Fruit fly (Drosophila melanogaster) whole organism, embryonic: Measurements from ENCODE around the gene CG44329.

ENCODE experiments used
- Blimp-1 ChIP-seq: fragments of 200-800 bp; sonication (Bioruptor generic); optimal IDR thresholded peaks from 3 replicates; lab custom pipeline; 2018; ENCODE audit warnings: missing biosample characterization, missing genetic modification characterization, mild to moderate bottlenecking, moderate library complexity, missing genetic modification reagents
- BtbVII ChIP-seq: fragments of 200-800 bp; sonication (Bioruptor generic); optimal IDR thresholded peaks from 3 replicates; lab custom pipeline; 2017; ENCODE audit warnings: missing biosample characterization, mild to moderate bottlenecking, missing genetic modification characterization
- CG11093 ChIP-seq: fragments of 200-800 bp; sonication (Bioruptor generic); IDR thresholded peaks from 3 replicates; pipeline ENCODE4 v1.3.6; 2022; ENCODE audit warnings: missing biosample characterization, missing genetic modification characterization
- CG11398 ChIP-seq: fragments of 200-800 bp; sonication (Bioruptor generic); optimal IDR thresholded peaks from 2 replicates; lab custom pipeline; 2016; ENCODE audit warnings: missing biosample characterization, missing genetic modification characterization
- CG12219 ChIP-seq: fragments of 200-800 bp; sonication (Bioruptor generic); optimal IDR thresholded peaks from 3 replicates; lab custom pipeline; 2018; ENCODE audit warnings: missing biosample characterization, mild to moderate bottlenecking, missing genetic modification characterization
- CG13296 ChIP-seq: fragments of 200-800 bp; sonication (Bioruptor generic); optimal IDR thresholded peaks from 3 replicates; lab custom pipeline; 2018; ENCODE audit warnings: missing biosample characterization, mild to moderate bottlenecking, missing genetic modification characterization
- CG13424 ChIP-seq: fragments of 200-800 bp; sonication (Bioruptor generic); optimal IDR thresholded peaks from 2 replicates; lab custom pipeline; 2019; ENCODE audit warnings: missing biosample characterization, mild to moderate bottlenecking, missing genetic modification characterization, moderate library complexity
- CG14667 ChIP-seq: fragments of 200-800 bp; sonication (Bioruptor generic); IDR thresholded peaks from 2 replicates; pipeline ENCODE4 v1.3.6; 2022; ENCODE audit warnings: missing biosample characterization, missing genetic modification characterization
- CG1529 ChIP-seq: fragments of 200-800 bp; sonication (Bioruptor generic); optimal IDR thresholded peaks from 3 replicates; lab custom pipeline; 2018; ENCODE audit warnings: missing biosample characterization, missing genetic modification characterization
- CG1603 ChIP-seq: fragments of 200-800 bp; sonication (Bioruptor generic); optimal IDR thresholded peaks from 2 replicates; lab custom pipeline; 2019; ENCODE audit warnings: missing biosample characterization, mild to moderate bottlenecking, missing genetic modification characterization, moderate library complexity
- CG17328 ChIP-seq: fragments of 200-800 bp; sonication (Bioruptor generic); IDR thresholded peaks from 2 replicates; pipeline ENCODE4 v1.3.6; 2022; ENCODE audit warnings: missing biosample characterization, missing genetic modification characterization
- CG31388 ChIP-seq: fragments of 200-800 bp; sonication (Bioruptor generic); optimal IDR thresholded peaks from 2 replicates; lab custom pipeline; 2016; ENCODE audit warnings: missing biosample characterization, missing genetic modification characterization
- CG31441 ChIP-seq: fragments of 200-800 bp; sonication (Bioruptor generic); IDR thresholded peaks from 2 replicates; pipeline ENCODE4 v1.3.6; 2022; ENCODE audit warnings: missing biosample characterization, missing genetic modification characterization
- CG32772 ChIP-seq: fragments of 200-800 bp; sonication (Bioruptor generic); IDR thresholded peaks from 2 replicates; pipeline ENCODE4 v1.3.6; 2022; ENCODE audit warnings: missing biosample characterization, missing genetic modification characterization
- CG4404 ChIP-seq: fragments of 200-800 bp; sonication (Bioruptor generic); IDR thresholded peaks from 2 replicates; pipeline ENCODE4 v1.3.6; 2022; ENCODE audit warnings: missing biosample characterization, missing genetic modification characterization
- CG6689 ChIP-seq: fragments of 200-800 bp; sonication (Bioruptor generic); IDR thresholded peaks from 2 replicates; pipeline ENCODE4 v1.3.6; 2022; ENCODE audit warnings: missing biosample characterization, missing genetic modification characterization
- Chrac-16 ChIP-seq: fragments of 200-800 bp; sonication (Bioruptor generic); optimal IDR thresholded peaks from 3 replicates; lab custom pipeline; 2016; ENCODE audit warnings: missing biosample characterization, missing genetic modification characterization
- Elba2 ChIP-seq: fragments of 200-800 bp; sonication (Bioruptor generic); optimal IDR thresholded peaks from 3 replicates; lab custom pipeline; 2016; ENCODE audit warnings: missing biosample characterization, missing genetic modification characterization
- Gug ChIP-seq: fragments of 200-800 bp; sonication (Bioruptor generic); IDR thresholded peaks from 4 replicates; pipeline ENCODE4 v1.3.6; 2022; ENCODE audit warnings: missing biosample characterization, missing genetic modification characterization
- Mad ChIP-seq: fragments of 200-800 bp; sonication (Bioruptor generic); optimal IDR thresholded peaks from 2 replicates; lab custom pipeline; 2016; ENCODE audit warnings: missing biosample characterization, missing genetic modification characterization
- Med ChIP-seq: fragments of 200-800 bp; sonication (Bioruptor generic); peaks from one replicate; lab custom pipeline; 2016; ENCODE audit warnings: missing biosample characterization, missing genetic modification characterization, mild to moderate bottlenecking, inconsistent platforms, moderate library complexity
- Myb ChIP-seq: fragments of 200-800 bp; sonication (Bioruptor generic); optimal IDR thresholded peaks from 2 replicates; lab custom pipeline; 2016; ENCODE audit warnings: missing biosample characterization, missing genetic modification characterization
- Ravus ChIP-seq: fragments of 200-800 bp; sonication (Bioruptor generic); IDR thresholded peaks from 2 replicates; pipeline ENCODE4 v1.3.6; 2022; ENCODE audit warnings: missing biosample characterization, missing genetic modification characterization
- cg ChIP-seq: fragments of 200-800 bp; sonication (Bioruptor generic); optimal IDR thresholded peaks from 3 replicates; lab custom pipeline; 2019; ENCODE audit warnings: missing biosample characterization, mild to moderate bottlenecking, missing genetic modification characterization, moderate library complexity
- chm ChIP-seq: fragments of 200-800 bp; sonication (Bioruptor generic); IDR thresholded peaks from 2 replicates; pipeline ENCODE4 v1.3.6; 2022; ENCODE audit warnings: missing biosample characterization, missing genetic modification characterization
- ci ChIP-seq: fragments of 200-800 bp; sonication (Bioruptor generic); IDR thresholded peaks from 3 replicates; pipeline ENCODE4 v1.3.6; 2022; ENCODE audit warnings: missing biosample characterization, missing genetic modification characterization
- crol ChIP-seq: fragments of 200-800 bp; sonication (Bioruptor generic); IDR thresholded peaks from 2 replicates; pipeline ENCODE4 v1.3.6; 2022; ENCODE audit warnings: missing biosample characterization, missing genetic modification characterization
- dimm ChIP-seq: fragments of 200-800 bp; sonication (Bioruptor generic); IDR thresholded peaks from 2 replicates; pipeline ENCODE4 v1.3.6; 2022; ENCODE audit warnings: missing biosample characterization, missing genetic modification characterization
- esg ChIP-seq: fragments of 200-800 bp; sonication (Bioruptor generic); conservative IDR thresholded peaks from 2 replicates; pipeline ENCODE4 v1.3.6; 2022; ENCODE audit warnings: missing biosample characterization, missing genetic modification characterization
- ewg ChIP-seq: fragments of 200-800 bp; sonication (Bioruptor generic); optimal IDR thresholded peaks from 3 replicates; lab custom pipeline; 2017; ENCODE audit warnings: mild to moderate bottlenecking, missing biosample characterization, missing genetic modification reagents, missing genetic modification characterization
- fd102C ChIP-seq: fragments of 200-800 bp; sonication (Bioruptor generic); optimal IDR thresholded peaks from 2 replicates; lab custom pipeline; 2018; ENCODE audit warnings: missing biosample characterization, mild to moderate bottlenecking, missing genetic modification characterization, moderate library complexity
- gem ChIP-seq: fragments of 200-800 bp; sonication (Bioruptor generic); optimal IDR thresholded peaks from 2 replicates; lab custom pipeline; 2019; ENCODE audit warnings: missing biosample characterization, mild to moderate bottlenecking, missing genetic modification characterization, moderate library complexity
- gsb-n ChIP-seq: fragments of 200-800 bp; sonication (Bioruptor generic); optimal IDR thresholded peaks from 3 replicates; lab custom pipeline; 2018; ENCODE audit warnings: missing biosample characterization, mild to moderate bottlenecking, missing genetic modification characterization
- hkb ChIP-seq, 2 experiments: fragments of 200-800 bp in 1 of 2; fragments of >200 bp in 1 of 2; sonication (Bioruptor generic) in 1 of 2; IDR thresholded peaks in 1 of 2; optimal IDR thresholded peaks in 1 of 2; 2 replicates each; pipeline versions ENCODE4 v1.3.6 to Lab custom; 2017 to 2022; ENCODE audit warnings: missing biosample characterization in 1 of 2, missing genetic modification characterization in 1 of 2
- ind ChIP-seq: fragments of 200-800 bp; sonication (Bioruptor generic); optimal IDR thresholded peaks from 3 replicates; lab custom pipeline; 2016; ENCODE audit warnings: missing biosample characterization, missing genetic modification characterization
- insv ChIP-seq, 2 experiments: fragments of 200-800 bp; sonication (Bioruptor generic); optimal IDR thresholded peaks; 3 replicates each; lab custom pipeline; 2016 to 2018; ENCODE audit warnings: missing biosample characterization in 2 of 2, missing genetic modification characterization in 2 of 2
- lmd ChIP-seq: fragments of 200-800 bp; sonication (Bioruptor generic); IDR thresholded peaks from 2 replicates; pipeline ENCODE4 v1.3.6; 2022; ENCODE audit warnings: missing biosample characterization, missing genetic modification characterization
- lola ChIP-seq, 3 experiments: fragments of >200 bp in 2 of 3; fragments of 200-800 bp in 1 of 3; sonication (Bioruptor generic) in 1 of 3; optimal IDR thresholded peaks; 2 replicates each; lab custom pipeline; 2017 to 2019; ENCODE audit warnings: missing biosample characterization in 3 of 3, missing genetic modification characterization in 3 of 3, mild to moderate bottlenecking in 1 of 3, moderate library complexity in 1 of 3
- oc ChIP-seq: fragments of 200-800 bp; sonication (Bioruptor generic); optimal IDR thresholded peaks from 2 replicates; lab custom pipeline; 2018; ENCODE audit warnings: missing biosample characterization, mild to moderate bottlenecking, missing genetic modification characterization, moderate library complexity
- phol ChIP-seq: fragments of 200-800 bp; sonication (Bioruptor generic); optimal IDR thresholded peaks from 3 replicates; lab custom pipeline; 2018; ENCODE audit warnings: missing biosample characterization, mild to moderate bottlenecking, missing genetic modification characterization, moderate library complexity
- ro ChIP-seq: fragments of 200-800 bp; sonication (Bioruptor generic); IDR thresholded peaks from 2 replicates; pipeline ENCODE4 v1.3.6; 2022; ENCODE audit warnings: missing biosample characterization, missing genetic modification characterization
- row ChIP-seq: fragments of 200-800 bp; sonication (Bioruptor generic); IDR thresholded peaks from 3 replicates; pipeline ENCODE4 v1.3.6; 2022; ENCODE audit warnings: missing biosample characterization, missing genetic modification characterization
- shn ChIP-seq: fragments of 200-800 bp; sonication (Bioruptor generic); optimal IDR thresholded peaks from 3 replicates; lab custom pipeline; 2016; ENCODE audit warnings: missing biosample characterization, missing genetic modification characterization
- sisA ChIP-seq: fragments of 200-800 bp; sonication (Bioruptor generic); IDR thresholded peaks from 2 replicates; pipeline ENCODE4 v1.3.6; 2022; ENCODE audit warnings: missing biosample characterization, missing genetic modification characterization
- slbo ChIP-seq: fragments of 200-800 bp; sonication (Bioruptor generic); IDR thresholded peaks from 2 replicates; pipeline ENCODE4 v1.3.6; 2022; ENCODE audit warnings: missing biosample characterization, missing genetic modification characterization
- so ChIP-seq: fragments of 200-800 bp; sonication (Bioruptor generic); IDR thresholded peaks from 3 replicates; pipeline ENCODE4 v1.3.6; 2022; ENCODE audit warnings: missing biosample characterization, missing genetic modification characterization
- ssp ChIP-seq: fragments of 200-800 bp; sonication (Bioruptor generic); IDR thresholded peaks from 2 replicates; pipeline ENCODE4 v1.3.6; 2022; ENCODE audit warnings: missing biosample characterization, missing genetic modification characterization
- tgo ChIP-seq: fragments of 200-800 bp; sonication (Bioruptor generic); IDR thresholded peaks from 3 replicates; pipeline ENCODE4 v1.3.6; 2022; ENCODE audit warnings: missing biosample characterization, missing genetic modification characterization
- zfh1 ChIP-seq: fragments of 200-800 bp; sonication (Bioruptor generic); IDR thresholded peaks from 3 replicates; pipeline ENCODE4 v1.3.6; 2022; ENCODE audit warnings: missing biosample characterization, missing genetic modification characterization

The CG44329 gene

DNA sequence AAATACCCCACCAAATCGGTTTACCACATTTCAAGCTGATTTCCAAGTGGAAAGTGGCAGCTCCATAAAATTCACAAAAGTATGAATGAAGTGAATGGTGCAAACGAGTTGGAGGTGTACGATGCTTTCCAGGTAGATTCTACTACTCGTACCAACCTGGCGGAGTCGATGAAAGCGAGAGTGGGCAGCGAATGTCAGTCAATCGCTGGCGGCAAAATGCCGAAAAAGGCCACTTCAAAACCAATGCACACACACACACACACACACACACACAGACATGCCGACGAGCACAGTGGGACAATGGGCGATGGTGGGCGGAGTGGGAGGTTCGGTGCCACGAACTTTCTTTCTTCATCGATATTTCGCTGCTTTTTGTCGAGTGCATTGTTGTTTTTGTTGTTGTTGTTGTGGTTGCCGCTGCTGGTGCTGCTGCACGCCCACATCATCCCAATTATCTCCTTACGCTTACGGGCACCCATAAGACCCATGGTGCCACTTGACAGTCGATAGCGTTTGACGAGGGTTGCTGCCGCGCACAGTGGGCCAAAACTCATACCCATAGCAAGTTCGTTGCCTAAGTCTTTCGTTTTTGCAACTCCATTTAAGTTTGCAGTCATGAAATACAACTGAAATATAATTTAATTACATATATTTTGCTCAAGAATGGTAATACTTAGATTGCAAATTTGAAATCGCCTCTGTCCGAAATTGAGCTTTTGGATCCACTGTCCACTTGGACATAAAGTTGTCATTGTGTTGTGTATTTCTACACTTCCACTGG, 29.3 kb downstream of the CG44329 start (continued):
- peak; percentile 27; the same call in 1 of the 2 replicates for TF ChIP-seq ssp (GFP tag; lab: Robert Waterston, UW)
- TF ChIP-seq CG12219 (GFP tag; lab: Kevin White, UChicago), result peak; percentile 36
- TF ChIP-seq CG11093 (GFP tag; lab: Robert Waterston, UW), result peak; percentile 36; the same call in 1 of the 3 replicates
- peak; percentile 41; the same call in 1 of the 3 replicates for TF ChIP-seq row (GFP tag; lab: Robert Waterston, UW)
- TF ChIP-seq CG6689, result peak; percentile 68
- TF ChIP-seq Myb (GFP tag; lab: Kevin White, UChicago), result no peak
- TF ChIP-seq so (GFP tag; lab: Robert Waterston, UW), result peak; percentile 47; the same call in 1 of the 3 replicates
- TF ChIP-seq fd102C, result no peak
- TF ChIP-seq cg (GFP tag; lab: Kevin White, UChicago), result peak; percentile 23
- TF ChIP-seq Blimp-1 (GFP tag; lab: Kevin White, UChicago), result peak; percentile 84
- TF ChIP-seq sisA (GFP tag; lab: Robert Waterston, UW), result peak; percentile 49
- peak; percentile 74 for TF ChIP-seq CG1603 (tag; lab: Kevin White, UChicago)
- no peak for TF ChIP-seq CG11398 (GFP tag; lab: Kevin White, UChicago)
- TF ChIP-seq Mad, result no peak
- no peak for TF ChIP-seq esg (GFP tag; lab: Robert Waterston, UW)
- TF ChIP-seq CG4404 (GFP tag; lab: Robert Waterston, UW), result no peak
- TF ChIP-seq CG14667 (GFP tag; lab: Robert Waterston, UW), result no peak
- TF ChIP-seq ro (GFP tag; lab: Robert Waterston, UW), result no peak
- peak; percentile 37; the same call in 1 of the 2 replicates for TF ChIP-seq lmd (GFP tag; lab: Robert Waterston, UW)
- TF ChIP-seq Gug (GFP tag; lab: Robert Waterston, UW), result 0 out of 4 replicates have a peak, but pooled peaks have one; percentile 19
- 0 out of 2 replicates have a peak, but pooled peaks have one; percentile 34 for TF ChIP-seq CG17328 (GFP tag; lab: Robert Waterston, UW)
- peak; percentile 47 for TF ChIP-seq CG13424 (tag; lab: Kevin White, UChicago)
- no peak for TF ChIP-seq dimm (GFP tag; lab: Robert Waterston, UW)
- TF ChIP-seq CG31388 (GFP tag; lab: Kevin White, UChicago), result no peak
- peak; percentile 61 for TF ChIP-seq oc (tag; lab: Kevin White, UChicago)
- no peak for TF ChIP-seq shn (GFP tag; lab: Kevin White, UChicago)
- TF ChIP-seq gsb-n (tag; lab: Kevin White, UChicago), result peak; percentile 34
- TF ChIP-seq insv (GFP tag; optimal IDR thresholded peaks at IDR 0.05; lab: Kevin White, UChicago), result no peak
- TF ChIP-seq tgo (GFP tag; lab: Robert Waterston, UW), result peak; percentile 35; the same call in 1 of the 3 replicates
- TF ChIP-seq phol (tag; lab: Kevin White, UChicago), result peak; percentile 62
- TF ChIP-seq hkb (optimal IDR thresholded peaks at IDR 0.05; lab: Kevin White, UChicago), result no peak
- peak; percentile 51; the same call in 1 of the 2 replicates for TF ChIP-seq hkb (GFP tag; IDR thresholded peaks at IDR 0.05; lab: Robert Waterston, UW)
- TF ChIP-seq gem (tag; lab: Kevin White, UChicago), result peak; percentile 69
- TF ChIP-seq chm (GFP tag; lab: Robert Waterston, UW), result no peak
- TF ChIP-seq BtbVII (GFP tag; lab: Kevin White, UChicago), result no peak
- TF ChIP-seq Med (GFP tag; lab: Kevin White, UChicago), result peak; percentile 50
- TF ChIP-seq Elba2 (GFP tag; lab: Kevin White, UChicago), result no peak
- TF ChIP-seq slbo (GFP tag; lab: Robert Waterston, UW), result no peak
- peak; percentile 41 for TF ChIP-seq CG1529 (GFP tag; lab: Kevin White, UChicago)
- TF ChIP-seq CG31441 (GFP tag; lab: Robert Waterston, UW), result peak; percentile 70
- peak; percentile 31 for TF ChIP-seq ewg (GFP tag; lab: Kevin White, UChicago)
- peak; percentile 55; the same call in 1 of the 2 replicates for TF ChIP-seq CG32772 (GFP tag; lab: Robert Waterston, UW)
- peak; percentile 13 for TF ChIP-seq ind (GFP tag; lab: Kevin White, UChicago)
- TF ChIP-seq Chrac-16 (GFP tag; lab: Kevin White, UChicago), result peak; percentile 27
- TF ChIP-seq lola (GFP tag; optimal IDR thresholded peaks at IDR 0.05; lab: Kevin White, UChicago), result peak in 1 of 3 experiments; percentile 32
- no peak for TF ChIP-seq CG13296 (GFP tag; lab: Kevin White, UChicago)
- no peak for TF ChIP-seq Ravus
- TF ChIP-seq ci (GFP tag; lab: Robert Waterston, UW), result peak; percentile 69
- peak; percentile 53; the same call in 1 of the 3 replicates for TF ChIP-seq zfh1 (GFP tag; lab: Robert Waterston, UW)
- no peak for TF ChIP-seq crol (GFP tag; lab: Robert Waterston, UW)
